Fruit fly (Drosophila melanogaster): ENCODE results near the gene CG10650.

Gene CG10650

dm6 chr2L:19027246-19027886 lies 31.6 kb upstream of the CG10650 start, which contains the start of gene Sidpn (continued):
- TF ChIP-seq cg (GFP tag; optimal IDR thresholded peaks at IDR 0.05) = peak; percentile 3
- TF ChIP-seq CG4360 (GFP tag; IDR thresholded peaks at IDR 0.05) = peak; percentile 48; the same call in 1 of the 2 replicates
- TF ChIP-seq CG10274 (GFP tag; optimal IDR thresholded peaks at IDR 0.05) = no peak
- 0 out of 2 replicates have a peak, but pooled peaks have one; percentile 16 for TF ChIP-seq ranshi (GFP tag; IDR thresholded peaks at IDR 0.05)
- TF ChIP-seq CG11504 (tag; optimal IDR thresholded peaks at IDR 0.05) = peak; percentile 75
- peak; percentile 9; the same call in 1 of the 2 replicates for TF ChIP-seq CG13287 (GFP tag; IDR thresholded peaks at IDR 0.05; ENCODE audit: partially characterized antibody)
- no peak for TF ChIP-seq gce (GFP tag; IDR thresholded peaks at IDR 0.05)
- TF ChIP-seq D (optimal IDR thresholded peaks at IDR 0.05) = no peak
- TF ChIP-seq D (GFP tag; optimal IDR thresholded peaks at IDR 0.05) = no peak
- TF ChIP-seq crol (GFP tag; IDR thresholded peaks at IDR 0.05) = peak; percentile 63

DNA sequence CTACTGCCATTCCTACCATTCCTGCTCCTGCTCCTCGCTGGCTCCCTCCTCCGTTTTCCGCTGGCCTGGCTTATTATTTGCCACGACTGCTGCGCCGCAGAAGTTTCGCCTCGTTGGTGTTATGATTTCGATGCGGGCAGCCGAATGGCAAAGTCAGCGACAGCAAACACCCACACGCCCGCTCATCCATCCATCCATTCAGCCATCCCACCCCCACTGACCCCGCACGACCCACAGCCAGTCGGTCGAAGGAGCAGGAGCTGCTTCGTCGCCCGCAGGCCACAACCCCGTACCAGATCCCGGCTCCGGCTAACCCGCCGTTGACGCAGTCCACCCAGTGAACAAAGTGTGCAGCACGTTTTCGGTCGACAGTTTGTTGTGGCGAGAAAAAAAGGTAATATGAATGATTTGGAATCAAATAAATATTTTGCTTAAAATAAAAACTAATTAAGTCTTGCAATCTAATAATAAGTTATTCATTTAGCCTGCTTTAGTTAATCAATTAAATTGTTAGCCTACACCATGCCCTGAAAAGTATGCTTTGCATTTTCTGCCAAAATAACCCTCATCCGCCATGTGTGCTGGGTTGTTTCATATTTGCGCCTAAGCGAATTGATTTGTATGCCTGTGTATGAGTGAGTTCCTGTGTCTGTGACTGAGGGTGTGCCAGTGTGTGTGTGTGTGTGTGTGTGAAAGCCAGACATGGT lies 30.9 kb upstream of the CG10650 start:
- peak; percentile 72 for TF ChIP-seq CG8924 (tag; optimal IDR thresholded peaks at IDR 0.05)
- peak; percentile 51 for TF ChIP-seq seq (GFP tag; IDR thresholded peaks at IDR 0.05)
- TF ChIP-seq CG12155 (GFP tag; optimal IDR thresholded peaks at IDR 0.05) = peak; percentile 5
- TF ChIP-seq CG9215 (GFP tag; IDR thresholded peaks at IDR 0.05) = peak; percentile 46
- TF ChIP-seq CG15011 (GFP tag; optimal IDR thresholded peaks at IDR 0.05) = peak; percentile 46
- TF ChIP-seq CG5245 (GFP tag; optimal IDR thresholded peaks at IDR 0.05) = no peak
- peak; percentile 57 for TF ChIP-seq Oli (tag; optimal IDR thresholded peaks at IDR 0.05)
- peak; percentile 85 for TF ChIP-seq Hmr (GFP tag; optimal IDR thresholded peaks at IDR 0.05)
- peak in 1 of 2 experiments; percentile 8 for TF ChIP-seq Pdp1 (GFP tag; optimal IDR thresholded peaks at IDR 0.05)
- TF ChIP-seq crp (GFP tag; optimal IDR thresholded peaks at IDR 0.05) = no peak
- TF ChIP-seq Adf1 (GFP tag; IDR thresholded peaks at IDR 0.05) = peak; percentile 41; the same call in 1 of the 2 replicates
- TF ChIP-seq lilli (GFP tag; optimal IDR thresholded peaks at IDR 0.05) = peak; percentile 54
- peak; percentile 34 for TF ChIP-seq ind (GFP tag; optimal IDR thresholded peaks at IDR 0.05)
- no peak for TF ChIP-seq Rx (GFP tag; IDR thresholded peaks at IDR 0.05)
- no peak for TF ChIP-seq hkb (optimal IDR thresholded peaks at IDR 0.05)
- TF ChIP-seq hkb (GFP tag; IDR thresholded peaks at IDR 0.05) = peak; percentile 49; the same call in 1 of the 2 replicates
- peak; percentile 43; the same call in 1 of the 3 replicates for TF ChIP-seq CG7357 (GFP tag; IDR thresholded peaks at IDR 0.05)
- peak; percentile 16 for TF ChIP-seq CrebB (tag; optimal IDR thresholded peaks at IDR 0.05)
- peak; percentile 64 for TF ChIP-seq CG10543 (GFP tag; optimal IDR thresholded peaks at IDR 0.05)
- peak; percentile 50 for TF ChIP-seq fd3F (GFP tag; optimal IDR thresholded peaks at IDR 0.05)
- TF ChIP-seq onecut (GFP tag; IDR thresholded peaks at IDR 0.05) = peak; percentile 33; the same call in 1 of the 2 replicates
- peak; percentile 0 for TF ChIP-seq CG18476 (GFP tag; optimal IDR thresholded peaks at IDR 0.05)
- TF ChIP-seq CG2712 (tag; optimal IDR thresholded peaks at IDR 0.05) = peak; percentile 55
- peak; percentile 44 for TF ChIP-seq CG12659 (GFP tag; optimal IDR thresholded peaks at IDR 0.05)
- peak; percentile 38; the same call in 1 of the 2 replicates for TF ChIP-seq CG9932 (GFP tag; IDR thresholded peaks at IDR 0.05)
- TF ChIP-seq CG6683 (GFP tag; optimal IDR thresholded peaks at IDR 0.05) = peak; percentile 65
- no peak for TF ChIP-seq CG11560 (tag; IDR thresholded peaks at IDR 0.05)
- TF ChIP-seq Drgx (GFP tag; IDR thresholded peaks at IDR 0.05) = peak; percentile 26; the same call in 1 of the 2 replicates
- TF ChIP-seq Fer3 (tag; optimal IDR thresholded peaks at IDR 0.05) = peak; percentile 32
- peak; percentile 38; the same call in 1 of the 2 replicates for TF ChIP-seq ranshi (GFP tag; IDR thresholded peaks at IDR 0.05)
- no peak for TF ChIP-seq vvl (GFP tag; IDR thresholded peaks at IDR 0.05)
- TF ChIP-seq ac (GFP tag; optimal IDR thresholded peaks at IDR 0.05) = no peak
- TF ChIP-seq CG12391 (tag; optimal IDR thresholded peaks at IDR 0.05) = peak; percentile 66
- peak; percentile 32; the same call in 1 of the 2 replicates for TF ChIP-seq CG4404 (GFP tag; IDR thresholded peaks at IDR 0.05)
- TF ChIP-seq CG16863 (GFP tag; optimal IDR thresholded peaks at IDR 0.05) = peak; percentile 6
- TF ChIP-seq CG8290 (GFP tag; optimal IDR thresholded peaks at IDR 0.05) = no peak
- TF ChIP-seq CG8290 (tag; optimal IDR thresholded peaks at IDR 0.05) = peak in 1 of 2 experiments; percentile 52
- TF ChIP-seq CG13894 (tag; optimal IDR thresholded peaks at IDR 0.05) = peak; percentile 58

All from whole organism, embryonic.